Worm (Caenorhabditis elegans) whole organism, young adult: ENCODE data around the gene D1046.18.
"Not testable (repeated sequence)": the region's sequence is repeated elsewhere in the genome, so short reads cannot be mapped to it uniquely, and the experiment has no call there.

Experiments
- B0261.1 ChIP-seq: sonication (generic microtip); optimal IDR thresholded peaks from 2 replicates; lab custom pipeline; 2016; ENCODE audit warnings: mild to moderate bottlenecking, missing genetic modification characterization, moderate library complexity, missing compliant biosample characterization
- C17E4.6 ChIP-seq: fragments of 200-800 bp; sonication (Bioruptor generic); IDR thresholded peaks from 2 replicates; pipeline ENCODE4 v1.3.6; 2022; ENCODE audit warnings: missing genetic modification reagents, missing genetic modification characterization, missing compliant biosample characterization
- D2030.7 ChIP-seq: fragments of 200-800 bp; sonication (Bioruptor generic); IDR thresholded peaks from 2 replicates; pipeline ENCODE4 v1.3.6; 2022; ENCODE audit warnings: missing genetic modification reagents, missing genetic modification characterization, missing compliant biosample characterization
- F37B4.10 ChIP-seq: fragments of 200-800 bp; sonication (Bioruptor generic); IDR thresholded peaks from 2 replicates; pipeline ENCODE4 v1.3.6; 2022; ENCODE audit warnings: missing genetic modification characterization, missing compliant biosample characterization
- Y53G8AR.9 ChIP-seq: fragments of 200-800 bp; sonication (Bioruptor generic); conservative IDR thresholded peaks from 2 replicates; pipeline ENCODE4 v1.3.6; 2022; ENCODE audit warnings: missing genetic modification reagents, missing genetic modification characterization, missing compliant biosample characterization
- Y56A3A.18 ChIP-seq: fragments of 200-800 bp; sonication (Bioruptor generic); IDR thresholded peaks from 2 replicates; pipeline ENCODE4 v1.3.6; 2022; ENCODE audit warnings: missing genetic modification reagents, missing genetic modification characterization, missing compliant biosample characterization
- Y95B8A.8 ChIP-seq: fragments of 200-800 bp; sonication (Bioruptor generic); IDR thresholded peaks from 2 replicates; pipeline ENCODE4 v1.3.6; 2022; ENCODE audit warnings: missing genetic modification reagents, missing genetic modification characterization, missing compliant biosample characterization
- aptf-3 ChIP-seq: fragments of 200-800 bp; sonication (Bioruptor generic); IDR thresholded peaks from 2 replicates; pipeline ENCODE4 v1.3.6; 2022; ENCODE audit warnings: missing genetic modification characterization, missing compliant biosample characterization
- attf-3 ChIP-seq: fragments of 200-800 bp; sonication (Bioruptor generic); conservative IDR thresholded peaks from 2 replicates; pipeline ENCODE4 v1.3.6; 2022; ENCODE audit warnings: missing genetic modification reagents, missing genetic modification characterization, missing compliant biosample characterization
- cebp-1 ChIP-seq, 2 experiments: fragments of 200-800 bp in 1 of 2; sonication (Bioruptor generic) in 1 of 2; sonication (generic microtip) in 1 of 2; IDR thresholded peaks in 1 of 2; optimal IDR thresholded peaks in 1 of 2; 2 replicates each; pipeline versions ENCODE4 v1.3.6 to Lab custom; 2017 to 2022; ENCODE audit warnings: missing compliant biosample characterization in 2 of 2, missing genetic modification characterization in 2 of 2, mild to moderate bottlenecking in 1 of 2, missing genetic modification reagents in 1 of 2, moderate library complexity in 1 of 2
- cebp-2 ChIP-seq: fragments of 200-800 bp; sonication (Bioruptor generic); IDR thresholded peaks from 2 replicates; pipeline ENCODE4 v1.3.6; 2022; ENCODE audit warnings: missing genetic modification characterization, missing compliant biosample characterization
- ceh-40 ChIP-seq: fragments of 200-800 bp; sonication (Bioruptor generic); IDR thresholded peaks from 2 replicates; pipeline ENCODE4 v1.3.6; 2022; ENCODE audit warnings: missing genetic modification characterization, missing compliant biosample characterization
- ceh-58 ChIP-seq: fragments of 200-800 bp; sonication (Bioruptor generic); IDR thresholded peaks from 2 replicates; pipeline ENCODE4 v1.3.6; 2022; ENCODE audit warnings: missing genetic modification characterization, missing compliant biosample characterization
- ceh-91 ChIP-seq: fragments of 200-800 bp; sonication (Bioruptor generic); IDR thresholded peaks from 2 replicates; pipeline ENCODE4 v1.3.6; 2022; ENCODE audit warnings: missing genetic modification reagents, missing genetic modification characterization, missing compliant biosample characterization
- dox-1 ChIP-seq: fragments of 200-800 bp; sonication (Bioruptor generic); IDR thresholded peaks from 2 replicates; pipeline ENCODE4 v1.3.6; 2022; ENCODE audit warnings: missing genetic modification reagents, missing genetic modification characterization, missing compliant biosample characterization
- egl-18 ChIP-seq: fragments of 200-800 bp; sonication (Bioruptor generic); IDR thresholded peaks from 2 replicates; pipeline ENCODE4 v1.3.6; 2022; ENCODE audit warnings: missing genetic modification reagents, missing genetic modification characterization, missing compliant biosample characterization
- egl-44 ChIP-seq: fragments of 200-800 bp; sonication (Bioruptor generic); IDR thresholded peaks from 2 replicates; pipeline ENCODE4 v1.3.6; 2022; ENCODE audit warnings: missing genetic modification reagents, missing genetic modification characterization, missing compliant biosample characterization
- fkh-3 ChIP-seq: sonication (generic microtip); optimal IDR thresholded peaks from 2 replicates; lab custom pipeline; 2016; ENCODE audit warnings: mild to moderate bottlenecking, missing genetic modification characterization, missing compliant biosample characterization
- him-1 ChIP-seq: sonication (generic microtip); optimal IDR thresholded peaks from 2 replicates; lab custom pipeline; 2016; ENCODE audit warnings: missing genotype, missing genetic modification reagents, missing genetic modification characterization, missing compliant biosample characterization
- hmg-1.2 ChIP-seq: fragments of 200-800 bp; sonication (Bioruptor generic); IDR thresholded peaks from 2 replicates; pipeline ENCODE4 v1.3.6; 2022; ENCODE audit warnings: missing genetic modification reagents, missing genetic modification characterization, missing compliant biosample characterization
- let-526 ChIP-seq: fragments of 200-800 bp; sonication (Bioruptor generic); IDR thresholded peaks from 2 replicates; pipeline ENCODE4 v1.3.6; 2022; ENCODE audit warnings: missing genetic modification reagents, missing genetic modification characterization, missing compliant biosample characterization
- lin-26 ChIP-seq: fragments of 200-800 bp; sonication (Bioruptor generic); IDR thresholded peaks from 2 replicates; pipeline ENCODE4 v1.3.6; 2022; ENCODE audit warnings: missing genetic modification reagents, missing genetic modification characterization, missing compliant biosample characterization
- madf-3 ChIP-seq: fragments of 200-800 bp; sonication (Bioruptor generic); IDR thresholded peaks from 2 replicates; pipeline ENCODE4 v1.3.6; 2022; ENCODE audit warnings: missing genetic modification reagents, missing genetic modification characterization, missing compliant biosample characterization
- nfyb-1 ChIP-seq: fragments of 200-800 bp; sonication (Bioruptor generic); IDR thresholded peaks from 2 replicates; pipeline ENCODE4 v1.3.6; 2022; ENCODE audit warnings: missing genetic modification reagents, missing genetic modification characterization, missing compliant biosample characterization
- nhr-120 ChIP-seq: fragments of 200-800 bp; sonication (Bioruptor generic); IDR thresholded peaks from 2 replicates; pipeline ENCODE4 v1.3.6; 2022; ENCODE audit warnings: missing genetic modification characterization, missing compliant biosample characterization
- rcor-1 ChIP-seq: fragments of 200-800 bp; sonication (Bioruptor generic); IDR thresholded peaks from 2 replicates; pipeline ENCODE4 v1.3.6; 2022; ENCODE audit warnings: missing genetic modification reagents, missing genetic modification characterization, missing compliant biosample characterization
- rpc-1 ChIP-seq, 2 experiments: fragments of 150-350 bp in 1 of 2; sonication (generic microtip) in 1 of 2; optimal IDR thresholded peaks; 2 replicates each; lab custom pipeline; 2014 to 2018; ENCODE audit warnings: missing biosample characterization in 1 of 2, missing genetic modification characterization in 1 of 2, missing genetic modification reagents in 1 of 2, missing genotype in 1 of 2
- tbp1 ChIP-seq: fragments of 200-800 bp; sonication (Bioruptor generic); optimal IDR thresholded peaks from 2 replicates; lab custom pipeline; 2018; ENCODE audit warnings: mild to moderate bottlenecking, missing genetic modification characterization, missing compliant biosample characterization
- tbx-9 ChIP-seq: sonication (generic microtip); optimal IDR thresholded peaks from 2 replicates; lab custom pipeline; 2016; ENCODE audit warnings: borderline replicate concordance, missing genetic modification characterization, inconsistent platforms, missing compliant biosample characterization
- ztf-25 ChIP-seq: fragments of 200-800 bp; sonication (Bioruptor generic); IDR thresholded peaks from 2 replicates; pipeline ENCODE4 v1.3.6; 2022; ENCODE audit warnings: missing genetic modification reagents, missing genetic modification characterization, missing compliant biosample characterization
- ztf-28 ChIP-seq: fragments of 200-800 bp; sonication (Bioruptor generic); IDR thresholded peaks from 2 replicates; pipeline ENCODE4 v1.3.6; 2022; ENCODE audit warnings: missing genetic modification reagents, missing genetic modification characterization, missing compliant biosample characterization
- ztf-6 ChIP-seq: fragments of 200-800 bp; sonication (Bioruptor generic); IDR thresholded peaks from 2 replicates; pipeline ENCODE4 v1.3.6; 2022; ENCODE audit warnings: missing genetic modification reagents, missing genetic modification characterization, missing compliant biosample characterization

The D1046.18 gene

DNA sequence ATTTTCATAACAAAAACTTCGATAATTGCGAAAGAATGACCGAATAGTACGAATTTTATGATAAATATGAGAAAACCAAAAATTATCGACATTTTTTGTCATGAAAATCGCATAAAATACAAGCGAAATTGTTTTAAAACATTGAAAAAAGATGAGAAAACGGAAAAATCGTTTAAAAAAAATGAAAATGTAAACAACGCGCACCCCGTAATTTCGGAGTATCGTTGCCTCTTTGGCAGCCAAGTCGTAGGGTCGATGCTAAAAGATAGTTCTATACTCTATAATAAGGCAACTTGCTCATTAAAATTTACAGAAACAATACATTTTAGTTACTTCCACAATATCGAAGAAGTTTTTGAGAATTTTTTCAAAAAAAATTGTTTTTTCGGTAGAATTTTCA lies 31.1 kb downstream of the D1046.18 start:
- TF ChIP-seq attf-3 (GFP tag; lab: Robert Waterston, UW), result peak; percentile 69

DNA sequence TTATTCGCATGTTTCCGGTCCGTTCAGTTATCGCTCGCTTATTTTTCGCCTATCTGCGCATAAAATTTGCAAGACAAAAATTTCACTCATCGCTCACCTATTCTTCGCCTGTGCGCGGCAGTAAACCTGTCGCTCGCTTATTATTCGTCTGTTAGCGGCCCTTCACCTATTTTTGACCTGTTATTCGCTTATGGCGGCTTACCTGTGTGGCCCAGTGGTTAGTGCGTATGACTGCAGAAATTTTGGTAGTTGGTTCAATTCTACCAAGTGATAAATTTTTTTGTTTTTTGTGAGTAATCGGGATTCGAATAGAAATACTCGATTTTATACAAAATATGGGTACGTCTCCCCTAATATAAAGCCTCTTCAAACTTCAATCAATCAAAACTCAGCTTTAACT lies 34.0 kb downstream of the D1046.18 start:
- TF ChIP-seq rcor-1 (GFP tag; lab: Robert Waterston, UW) (peak; percentile 42; the same call in 1 of the 2 replicates), rpc-1 (tag; optimal IDR thresholded peaks at IDR 0.05; lab: Kevin White, UChicago) (peak; percentile 51), cebp-1 (GFP tag; IDR thresholded peaks at IDR 0.05; lab: Robert Waterston, UW) (peak; percentile 63), B0261.1 (tag; lab: Kevin White, UChicago) (peak; percentile 57), ceh-91 (GFP tag; lab: Robert Waterston, UW) (peak; percentile 36; the same call in 1 of the 2 replicates), Y56A3A.18 (GFP tag; lab: Robert Waterston, UW) (0 out of 2 replicates have a peak, but pooled peaks have one; percentile 33), ztf-6 (GFP tag; lab: Robert Waterston, UW) (0 out of 2 replicates have a peak, but pooled peaks have one; percentile 11), C17E4.6 (GFP tag; lab: Robert Waterston, UW) (peak; percentile 12; the same call in 1 of the 2 replicates), Y53G8AR.9 (GFP tag; lab: Robert Waterston, UW) (0 out of 2 replicates have a peak, but pooled peaks have one; percentile 34), D2030.7 (GFP tag; lab: Robert Waterston, UW) (peak; percentile 38; the same call in 1 of the 2 replicates), egl-44 (GFP tag; lab: Robert Waterston, UW) (peak; percentile 62), ztf-28 (GFP tag; lab: Robert Waterston, UW) (0 out of 2 replicates have a peak, but pooled peaks have one; percentile 40), cebp-2 (GFP tag; lab: Robert Waterston, UW) (0 out of 2 replicates have a peak, but pooled peaks have one; percentile 9), Y95B8A.8 (GFP tag; lab: Robert Waterston, UW) (0 out of 2 replicates have a peak, but pooled peaks have one; percentile 22), dox-1 (GFP tag; lab: Robert Waterston, UW) (peak; percentile 69; the same call in 1 of the 2 replicates), egl-18 (GFP tag; lab: Robert Waterston, UW) (0 out of 2 replicates have a peak, but pooled peaks have one; percentile 17), let-526 (GFP tag; lab: Robert Waterston, UW) (0 out of 2 replicates have a peak, but pooled peaks have one; percentile 31), nhr-120 (GFP tag; lab: Robert Waterston, UW) (0 out of 2 replicates have a peak, but pooled peaks have one; percentile 77), ztf-25 (GFP tag; lab: Robert Waterston, UW) (peak; percentile 79; the same call in 1 of the 2 replicates), hmg-1.2 (GFP tag; lab: Robert Waterston, UW) (peak; percentile 51), nfyb-1 (GFP tag; lab: Robert Waterston, UW) (peak; percentile 55; the same call in 1 of the 2 replicates), madf-3 (GFP tag; lab: Robert Waterston, UW) (peak; percentile 63; the same call in 1 of the 2 replicates), ceh-58 (GFP tag; lab: Robert Waterston, UW) (0 out of 2 replicates have a peak, but pooled peaks have one; percentile 53), tbp1 (GFP tag; lab: Kevin White, UChicago) (peak; percentile 85), ceh-40 (peak; percentile 83), aptf-3 (GFP tag; lab: Robert Waterston, UW) (0 out of 2 replicates have a peak, but pooled peaks have one; percentile 60), lin-26 (GFP tag; lab: Robert Waterston, UW) (peak; percentile 95), attf-3 (GFP tag; lab: Robert Waterston, UW) (0 out of 2 replicates have a peak, but pooled peaks have one; percentile 13)
- not testable (repeated sequence) for TF ChIP-seq rpc-1 (optimal IDR thresholded peaks at IDR 0.05; lab: Kevin White, UChicago); cebp-1 (tag; optimal IDR thresholded peaks at IDR 0.05; lab: Kevin White, UChicago)

DNA sequence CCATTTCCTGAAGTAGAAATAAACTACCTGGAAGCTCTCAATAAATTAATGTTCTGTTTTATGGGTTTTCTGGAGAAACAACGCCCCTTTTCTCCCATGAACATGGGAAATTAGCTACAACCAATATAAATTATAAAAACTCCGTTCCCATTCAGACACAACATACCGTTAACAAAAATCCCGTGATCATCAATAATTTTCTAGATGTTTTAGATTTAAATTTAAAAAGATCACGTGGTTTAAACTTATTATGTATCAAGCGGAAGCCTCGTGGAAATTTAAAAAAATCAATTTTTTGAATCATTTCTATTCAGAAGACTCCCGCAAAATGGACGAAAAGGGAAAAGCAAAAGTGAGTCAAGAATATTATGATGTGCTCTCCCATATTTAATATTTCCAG lies 35.8 kb downstream of the D1046.18 start, which contains the start of gene C53B4.2:
Gene C53B4.2, plus strand, starts transcription at position 301 of the 400 bp plus-strand sequence.
- no peak for TF ChIP-seq tbx-9 (tag; lab: Kevin White, UChicago)
- no peak for TF ChIP-seq him-1
- TF ChIP-seq F37B4.10 (GFP tag; lab: Robert Waterston, UW), result no peak
- TF ChIP-seq fkh-3, result no peak
- TF ChIP-seq ztf-6 (GFP tag; lab: Robert Waterston, UW), result no peak
